Worm (Caenorhabditis elegans) whole organism, L4 larva: Measurements from ENCODE around the gene ced-9.
A peak's percentile ranks its signal among the peaks of the same experiment; 100 is the strongest.

Experiments
- F49E8.2 ChIP-seq: sonication (generic microtip); optimal IDR thresholded peaks from 2 replicates; lab custom pipeline; 2016; ENCODE audit warnings: missing compliant biosample characterization, mild to moderate bottlenecking, missing genetic modification characterization, borderline replicate concordance
- Y105C5A.15 ChIP-seq: fragments of 200-800 bp; sonication (Bioruptor generic); IDR thresholded peaks from 2 replicates; pipeline ENCODE4 v1.3.6; 2022; ENCODE audit warnings: missing genetic modification characterization, missing compliant biosample characterization
- Y5F2A.4 ChIP-seq: fragments of 200-800 bp; sonication (Bioruptor generic); optimal IDR thresholded peaks from 2 replicates; lab custom pipeline; 2018; ENCODE audit warnings: mild to moderate bottlenecking, missing genetic modification characterization, missing compliant biosample characterization
- Y75B8A.6 ChIP-seq: fragments of 200-800 bp; sonication (Bioruptor generic); IDR thresholded peaks from 2 replicates; pipeline ENCODE4 v1.3.6; 2022; ENCODE audit warnings: missing genetic modification reagents, missing genetic modification characterization, missing compliant biosample characterization
- ZK337.2 ChIP-seq: fragments of 200-800 bp; sonication (Bioruptor generic); IDR thresholded peaks from 2 replicates; pipeline ENCODE4 v1.3.6; 2022; ENCODE audit warnings: missing genetic modification reagents, missing genetic modification characterization, missing compliant biosample characterization
- ZK546.5 ChIP-seq, 2 experiments: sonication (generic microtip); optimal IDR thresholded peaks; 2 replicates each; lab custom pipeline; 2017; ENCODE audit warnings: missing biosample characterization in 2 of 2, missing genetic modification characterization in 2 of 2
- aha-1 ChIP-seq: fragments of 150-350 bp; peaks from one replicate; lab custom pipeline; 2014; ENCODE audit warnings: missing biosample characterization, missing genetic modification characterization
- arid-1 ChIP-seq: fragments of 200-800 bp; sonication (Bioruptor generic); conservative IDR thresholded peaks from 2 replicates; pipeline ENCODE4 v1.3.6; 2022; ENCODE audit warnings: missing genetic modification reagents, missing genetic modification characterization, missing compliant biosample characterization
- attf-4 ChIP-seq: sonication (generic microtip); optimal IDR thresholded peaks from 3 replicates; lab custom pipeline; 2017; ENCODE audit warnings: missing biosample characterization, missing genetic modification characterization
- ceh-44 ChIP-seq: fragments of 200-800 bp; sonication (Bioruptor generic); IDR thresholded peaks from 2 replicates; pipeline ENCODE4 v1.3.6; 2022; ENCODE audit warnings: missing genetic modification reagents, missing genetic modification characterization, missing compliant biosample characterization
- cey-2 ChIP-seq: sonication (generic microtip); optimal IDR thresholded peaks from 3 replicates; lab custom pipeline; 2017; ENCODE audit warnings: missing genetic modification characterization, mild to moderate bottlenecking, missing compliant biosample characterization, antibody characterized with exemption, borderline replicate concordance; ENCODE audit not compliant: insufficient read depth
- ctbp-1 ChIP-seq: fragments of 200-800 bp; sonication (Bioruptor generic); IDR thresholded peaks from 2 replicates; pipeline ENCODE4 v1.3.6; 2022; ENCODE audit warnings: missing genetic modification reagents, missing genetic modification characterization, missing compliant biosample characterization
- daf-16 ChIP-seq, 3 experiments: sonication (generic microtip); optimal IDR thresholded peaks; 2 replicates each; lab custom pipeline; 2016 to 2017; ENCODE audit warnings: missing genetic modification characterization in 3 of 3, missing genetic modification reagents in 3 of 3, mild to moderate bottlenecking in 2 of 3, missing compliant biosample characterization in 2 of 3, missing biosample characterization in 1 of 3, moderate library complexity in 1 of 3
- daf-19 ChIP-seq: fragments of 200-800 bp; sonication (Bioruptor generic); conservative IDR thresholded peaks from 2 replicates; pipeline ENCODE4 v1.3.6; 2022; ENCODE audit warnings: missing genetic modification characterization, missing compliant biosample characterization
- daf-8 ChIP-seq: fragments of 200-800 bp; sonication (Bioruptor generic); IDR thresholded peaks from 2 replicates; pipeline ENCODE4 v1.3.6; 2022; ENCODE audit warnings: missing genetic modification characterization, missing compliant biosample characterization
- dpl-1 ChIP-seq: fragments of 150-350 bp; optimal IDR thresholded peaks from 2 replicates; lab custom pipeline; 2014; ENCODE audit warnings: missing biosample characterization, missing genetic modification reagents, missing genetic modification characterization
- dve-1 ChIP-seq: sonication (generic microtip); optimal IDR thresholded peaks from 2 replicates; lab custom pipeline; 2017; ENCODE audit warnings: antibody characterized with exemption, mild to moderate bottlenecking, missing genetic modification characterization, missing compliant biosample characterization; ENCODE audit not compliant: insufficient read depth
- egl-27 ChIP-seq: sonication (generic microtip); optimal IDR thresholded peaks from 3 replicates; lab custom pipeline; 2017; ENCODE audit warnings: missing biosample characterization, missing genetic modification reagents, missing genetic modification characterization
- hif-1 ChIP-seq, 2 experiments: sonication (generic microtip); optimal IDR thresholded peaks; 2 replicates each; lab custom pipeline; 2016 to 2017; ENCODE audit warnings: missing compliant biosample characterization in 2 of 2, missing genetic modification characterization in 2 of 2, missing genetic modification reagents in 2 of 2, missing genotype in 2 of 2, mild to moderate bottlenecking in 1 of 2
- hlh-11 ChIP-seq: fragments of 200-800 bp; sonication (Bioruptor generic); optimal IDR thresholded peaks from 2 replicates; lab custom pipeline; 2018; ENCODE audit warnings: mild to moderate bottlenecking, missing genetic modification characterization, missing compliant biosample characterization
- lin-1 ChIP-seq: fragments of 200-800 bp; sonication (Bioruptor generic); IDR thresholded peaks from 2 replicates; pipeline ENCODE4 v1.3.6; 2022; ENCODE audit warnings: missing genetic modification reagents, missing genetic modification characterization, missing compliant biosample characterization
- lin-13 ChIP-seq: fragments of 150-350 bp; optimal IDR thresholded peaks from 2 replicates; lab custom pipeline; 2014; ENCODE audit warnings: missing biosample characterization, missing genetic modification reagents, missing genetic modification characterization
- lin-29 ChIP-seq: fragments of 200-800 bp; sonication (Bioruptor generic); IDR thresholded peaks from 2 replicates; pipeline ENCODE4 v1.3.6; 2022; ENCODE audit warnings: missing genetic modification reagents, missing genetic modification characterization, missing compliant biosample characterization
- lin-39 ChIP-seq: fragments of 150-350 bp; optimal IDR thresholded peaks from 2 replicates; lab custom pipeline; 2014; ENCODE audit warnings: missing biosample characterization, missing genetic modification reagents, missing genetic modification characterization
- lsy-2 ChIP-seq, 2 experiments: fragments of 150-350 bp in 1 of 2; sonication (generic microtip) in 1 of 2; optimal IDR thresholded peaks; 2 replicates each; lab custom pipeline; 2014 to 2017; ENCODE audit warnings: missing biosample characterization in 2 of 2, missing genetic modification characterization in 2 of 2
- madf-5 ChIP-seq, 2 experiments: fragments of 200-800 bp; sonication (Bioruptor generic); IDR thresholded peaks; 2 replicates each; pipeline ENCODE4 v1.3.6; 2022; ENCODE audit warnings: missing compliant biosample characterization in 2 of 2, missing genetic modification characterization in 2 of 2
- mdl-1 ChIP-seq, 2 experiments: fragments of 150-350 bp in 1 of 2; sonication (generic microtip) in 1 of 2; optimal IDR thresholded peaks; 2 replicates each; lab custom pipeline; 2014 to 2017; ENCODE audit warnings: missing biosample characterization in 2 of 2, missing genetic modification characterization in 2 of 2
- mxl-2 ChIP-seq: fragments of 200-800 bp; sonication (Bioruptor generic); conservative IDR thresholded peaks from 2 replicates; pipeline ENCODE4 v1.3.6; 2022; ENCODE audit warnings: missing genetic modification reagents, missing genetic modification characterization, missing compliant biosample characterization
- nhr-237 ChIP-seq: sonication (generic microtip); optimal IDR thresholded peaks from 2 replicates; lab custom pipeline; 2017; ENCODE audit warnings: missing biosample characterization, missing genetic modification characterization
- nhr-25 ChIP-seq: sonication (generic microtip); optimal IDR thresholded peaks from 2 replicates; lab custom pipeline; 2017; ENCODE audit warnings: missing genetic modification characterization, mild to moderate bottlenecking, missing compliant biosample characterization, antibody characterized with exemption, moderate library complexity, borderline replicate concordance; ENCODE audit not compliant: insufficient read depth
- nhr-6 ChIP-seq: fragments of 150-350 bp; optimal IDR thresholded peaks from 2 replicates; lab custom pipeline; 2014; ENCODE audit warnings: missing biosample characterization, missing genetic modification characterization
- pha-4 ChIP-seq, 2 experiments: fragments of 150-350 bp in 1 of 2; fragments of 200-800 bp in 1 of 2; sonication (Bioruptor generic) in 1 of 2; IDR thresholded peaks in 1 of 2; optimal IDR thresholded peaks in 1 of 2; 2 replicates each; pipeline versions ENCODE4 v1.3.6 to Lab custom; 2014 to 2022; ENCODE audit warnings: missing genetic modification characterization in 2 of 2, missing genetic modification reagents in 2 of 2, missing biosample characterization in 1 of 2, missing compliant biosample characterization in 1 of 2
- php-3 ChIP-seq: fragments of 200-800 bp; sonication (Bioruptor generic); IDR thresholded peaks from 2 replicates; pipeline ENCODE4 v1.3.6; 2022; ENCODE audit warnings: missing genetic modification reagents, missing genetic modification characterization, missing compliant biosample characterization
- rbr-2 ChIP-seq: sonication (generic microtip); optimal IDR thresholded peaks from 2 replicates; lab custom pipeline; 2016; ENCODE audit warnings: missing genotype, missing genetic modification characterization, missing compliant biosample characterization
- saeg-2 ChIP-seq: fragments of 200-800 bp; sonication (Bioruptor generic); IDR thresholded peaks from 2 replicates; pipeline ENCODE4 v1.3.6; 2022; ENCODE audit warnings: missing genetic modification reagents, missing genetic modification characterization, missing compliant biosample characterization
- sdz-12 ChIP-seq: fragments of 200-800 bp; sonication (Bioruptor generic); optimal IDR thresholded peaks from 2 replicates; lab custom pipeline; 2018; ENCODE audit warnings: mild to moderate bottlenecking, missing genetic modification characterization, missing compliant biosample characterization
- set-16 ChIP-seq: fragments of 200-800 bp; sonication (Bioruptor generic); IDR thresholded peaks from 2 replicates; pipeline ENCODE4 v1.3.6; 2022; ENCODE audit warnings: missing genetic modification reagents, missing genetic modification characterization, missing compliant biosample characterization
- snpc-1.2 ChIP-seq: fragments of 200-800 bp; sonication (Bioruptor generic); IDR thresholded peaks from 2 replicates; pipeline ENCODE4 v1.3.6; 2022; ENCODE audit warnings: missing genetic modification reagents, missing genetic modification characterization, missing compliant biosample characterization
- spr-1 ChIP-seq: sonication (generic microtip); optimal IDR thresholded peaks from 2 replicates; lab custom pipeline; 2016; ENCODE audit warnings: mild to moderate bottlenecking, missing genetic modification characterization, missing compliant biosample characterization
- spr-3 ChIP-seq: fragments of 200-800 bp; sonication (Bioruptor generic); optimal IDR thresholded peaks from 2 replicates; lab custom pipeline; 2018; ENCODE audit warnings: mild to moderate bottlenecking, missing genetic modification characterization, missing compliant biosample characterization
- tag-97 ChIP-seq: fragments of 200-800 bp; sonication (Bioruptor generic); IDR thresholded peaks from 2 replicates; pipeline ENCODE4 v1.3.6; 2022; ENCODE audit warnings: missing genetic modification characterization, missing compliant biosample characterization
- unc-130 ChIP-seq: sonication (generic microtip); optimal IDR thresholded peaks from 2 replicates; lab custom pipeline; 2016; ENCODE audit warnings: missing genetic modification reagents, missing genetic modification characterization, missing compliant biosample characterization
- vab-7 ChIP-seq: fragments of 200-800 bp; sonication (Bioruptor generic); IDR thresholded peaks from 2 replicates; pipeline ENCODE4 v1.3.6; 2022; ENCODE audit warnings: missing genetic modification reagents, missing genetic modification characterization, missing compliant biosample characterization
- zag-1 ChIP-seq: fragments of 150-350 bp; optimal IDR thresholded peaks from 2 replicates; lab custom pipeline; 2014; ENCODE audit warnings: missing biosample characterization, missing genetic modification characterization
- zfp-2 ChIP-seq: sonication (generic microtip); optimal IDR thresholded peaks from 2 replicates; lab custom pipeline; 2016; ENCODE audit warnings: mild to moderate bottlenecking, missing genetic modification characterization, missing compliant biosample characterization
- zip-2 ChIP-seq: fragments of 150-350 bp; optimal IDR thresholded peaks from 2 replicates; lab custom pipeline; 2014; ENCODE audit warnings: missing biosample characterization, missing genetic modification characterization
- ztf-11 ChIP-seq: fragments of 150-350 bp; optimal IDR thresholded peaks from 2 replicates; lab custom pipeline; 2014; ENCODE audit warnings: missing biosample characterization, missing genetic modification characterization
- ztf-7 ChIP-seq: fragments of 150-350 bp; optimal IDR thresholded peaks from 2 replicates; lab custom pipeline; 2014; ENCODE audit warnings: missing biosample characterization, missing genetic modification characterization

The ced-9 gene

ce11 chrIII:10333961-10334542 lies 920 bp upstream of the ced-9 start, which contains the start of the genes jmjd-4 and mev-1 (continued):
- TF ChIP-seq lin-13 (GFP tag; lab: Kevin White, UChicago) (peak; percentile 86), set-16 (GFP tag; lab: Robert Waterston, UW) (peak; percentile 21; the same call in 1 of the 2 replicates), ZK337.2 (GFP tag; lab: Robert Waterston, UW) (no peak), zip-2 (peak; percentile 10), ztf-7 (tag; lab: Kevin White, UChicago) (peak; percentile 5), dve-1 (peak; percentile 94), arid-1 (GFP tag; lab: Robert Waterston, UW) (peak; percentile 80; the same call in 1 of the 2 replicates), nhr-6 (tag; lab: Kevin White, UChicago) (peak; percentile 64), snpc-1.2 (GFP tag; lab: Robert Waterston, UW) (0 out of 2 replicates have a peak, but pooled peaks have one; percentile 39), daf-16 (GFP tag; optimal IDR thresholded peaks at IDR 0.05; lab: Kevin White, UChicago) (peak in 1 of 2 experiments; percentile 55), daf-16 (tag; optimal IDR thresholded peaks at IDR 0.05; lab: Kevin White, UChicago) (peak; percentile 84), madf-5 (GFP tag; IDR thresholded peaks at IDR 0.05; lab: Robert Waterston, UW) (no peak), mdl-1 (tag; optimal IDR thresholded peaks at IDR 0.05; lab: Kevin White, UChicago) (peak in 1 of 2 experiments; percentile 42), zfp-2 (tag; lab: Kevin White, UChicago) (no peak), nhr-237 (tag; lab: Kevin White, UChicago) (no peak), lin-29 (peak; percentile 74), ceh-44 (no peak), ztf-11 (tag; lab: Kevin White, UChicago) (no peak), ctbp-1 (GFP tag; lab: Robert Waterston, UW) (peak; percentile 65), lin-1 (GFP tag; lab: Robert Waterston, UW) (peak; percentile 72; the same call in 1 of the 2 replicates), tag-97 (GFP tag; lab: Robert Waterston, UW) (no peak), aha-1 (peak; percentile 99), egl-27 (tag; lab: Kevin White, UChicago) (no peak), lin-39 (tag; lab: Kevin White, UChicago) (no peak), F49E8.2 (tag; lab: Kevin White, UChicago) (peak; percentile 38), nhr-25 (tag; lab: Kevin White, UChicago) (peak; percentile 40), lsy-2 (tag; optimal IDR thresholded peaks at IDR 0.05; lab: Kevin White, UChicago) (peak; percentile 38 to 94), Y5F2A.4 (GFP tag; lab: Kevin White, UChicago) (peak; percentile 24), daf-8 (GFP tag; lab: Robert Waterston, UW) (no peak), hif-1 (tag; optimal IDR thresholded peaks at IDR 0.05; lab: Kevin White, UChicago) (peak; percentile 85 to 99), sdz-12 (no peak), spr-3 (peak; percentile 75), Y105C5A.15 (GFP tag; lab: Robert Waterston, UW) (no peak), zag-1 (no peak), daf-19 (GFP tag; lab: Robert Waterston, UW) (0 out of 2 replicates have a peak, but pooled peaks have one; percentile 67), cey-2 (no peak), mxl-2 (GFP tag; lab: Robert Waterston, UW) (peak; percentile 58; the same call in 1 of the 2 replicates), ZK546.5 (tag; optimal IDR thresholded peaks at IDR 0.05; lab: Kevin White, UChicago) (no peak), unc-130 (peak; percentile 35), vab-7 (GFP tag; lab: Robert Waterston, UW) (0 out of 2 replicates have a peak, but pooled peaks have one; percentile 21), php-3 (peak; percentile 69), saeg-2 (0 out of 2 replicates have a peak, but pooled peaks have one; percentile 35), hlh-11 (tag; lab: Kevin White, UChicago) (peak; percentile 90), attf-4 (tag; lab: Kevin White, UChicago) (no peak), rbr-2 (tag; lab: Kevin White, UChicago) (peak; percentile 85), pha-4 (GFP tag; IDR thresholded peaks at IDR 0.05; lab: Robert Waterston, UW) (peak; percentile 76; the same call in 1 of the 2 replicates), pha-4 (tag; optimal IDR thresholded peaks at IDR 0.05; lab: Kevin White, UChicago) (no peak), spr-1 (tag; lab: Kevin White, UChicago) (peak; percentile 80), Y75B8A.6 (no peak), dpl-1 (GFP tag; lab: Kevin White, UChicago) (peak; percentile 85)
